Worm (Caenorhabditis elegans): ENCODE measurements around the gene Y17G7B.17.

The Y17G7B.17 gene

DNA sequence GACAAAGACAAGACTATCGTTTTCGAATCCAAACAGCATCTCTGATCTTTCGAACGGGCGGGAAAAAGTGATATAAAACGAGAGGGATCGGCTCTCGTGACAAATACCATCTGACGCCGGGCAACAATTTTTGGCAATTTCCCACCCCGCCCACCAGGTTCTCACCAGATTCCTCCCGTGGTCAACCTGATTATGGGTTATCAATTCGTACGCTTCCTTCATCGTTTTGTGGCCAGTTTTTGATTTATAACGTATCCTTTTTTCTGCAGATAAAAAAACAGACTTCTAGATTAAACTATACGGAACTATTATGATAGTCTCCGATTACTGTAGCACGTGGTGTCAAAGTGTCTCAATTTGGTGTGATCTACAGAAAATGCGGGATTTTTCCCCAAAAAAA is 46.9 kb downstream of the Y17G7B.17 start:
- TF ChIP-seq dao-5 (tag; optimal IDR thresholded peaks at IDR 0.05): no peak
- no peak for TF ChIP-seq W03F9.2 (tag; optimal IDR thresholded peaks at IDR 0.05)
- no peak for TF ChIP-seq him-1 (tag; optimal IDR thresholded peaks at IDR 0.05)

DNA sequence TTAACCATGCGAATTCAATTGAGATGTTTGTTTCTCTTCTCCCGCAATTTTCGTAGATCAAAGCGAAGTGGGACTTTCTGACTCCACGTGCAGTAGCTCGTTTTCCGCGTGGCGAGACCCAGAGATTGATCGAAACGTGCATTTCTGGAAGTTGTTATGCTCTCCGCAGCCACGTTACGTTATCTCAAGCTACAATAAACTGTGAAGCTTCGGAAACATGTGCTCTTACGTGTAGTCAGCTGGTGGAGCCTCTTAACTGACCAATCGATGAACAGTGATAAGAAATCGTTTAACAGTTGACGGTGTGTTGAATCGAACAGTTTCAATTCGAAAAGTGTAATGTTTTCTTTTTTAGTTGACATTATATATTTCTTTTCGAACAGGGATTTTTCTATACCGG is 47.7 kb downstream of the Y17G7B.17 start:
- TF ChIP-seq him-1 (tag; optimal IDR thresholded peaks at IDR 0.05): no peak
- no peak for TF ChIP-seq dao-5 (tag; optimal IDR thresholded peaks at IDR 0.05)
- no peak for TF ChIP-seq W03F9.2 (tag; optimal IDR thresholded peaks at IDR 0.05)

- TF ChIP-seq dao-5 (tag; optimal IDR thresholded peaks at IDR 0.05) (no peak), him-1 (tag; optimal IDR thresholded peaks at IDR 0.05) (no peak), W03F9.2 (tag; optimal IDR thresholded peaks at IDR 0.05) (no peak)
Measured at ce11 chrII:12051601-12052000, 48.2 kb downstream of the Y17G7B.17 start.

ce11 chrII:12050607-12051006 is 49.2 kb downstream of the Y17G7B.17 start:
- no peak for TF ChIP-seq dao-5 (tag; optimal IDR thresholded peaks at IDR 0.05)

ce11 chrII:12049281-12049680 is 50.5 kb downstream of the Y17G7B.17 start, which contains the start of gene nadk-2:
nadk-2 (plus strand) TSS chrII:12049581.
- TF ChIP-seq W03F9.2 (tag; optimal IDR thresholded peaks at IDR 0.05) (no peak), dao-5 (tag; optimal IDR thresholded peaks at IDR 0.05) (no peak), him-1 (tag; optimal IDR thresholded peaks at IDR 0.05) (no peak)
